Fruit fly (Drosophila melanogaster): ENCODE data around the gene CG7201.

CG7201 gene

DNA sequence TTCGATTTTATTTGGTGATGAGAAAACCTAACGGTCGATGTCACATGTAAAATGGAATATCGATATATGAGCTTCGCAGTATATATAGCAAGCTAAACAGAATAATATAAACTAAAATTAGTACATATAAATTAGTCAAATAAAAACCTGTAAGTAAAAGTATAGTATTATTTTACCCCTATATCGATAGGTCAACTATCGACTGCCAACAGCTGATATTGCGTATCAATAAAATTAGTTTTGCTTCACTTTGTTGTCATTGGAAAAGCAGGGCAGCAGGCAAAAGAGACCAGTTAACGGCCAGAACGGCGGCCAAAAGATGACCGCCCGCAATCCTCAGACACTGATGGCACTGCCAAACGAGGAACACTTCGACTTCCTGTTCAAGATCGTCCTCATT, 1.8 kb upstream of the CG7201 start, which contains the start of gene Rab19 (continued):
- no peak for TF ChIP-seq CG18764 (GFP tag; optimal IDR thresholded peaks at IDR 0.05)
- no peak for TF ChIP-seq tap (tag; optimal IDR thresholded peaks at IDR 0.05)
- TF ChIP-seq CG10147 (GFP tag; optimal IDR thresholded peaks at IDR 0.05): no peak
- no peak for TF ChIP-seq HHEX (GFP tag; optimal IDR thresholded peaks at IDR 0.05)
- TF ChIP-seq CG12071 (GFP tag; optimal IDR thresholded peaks at IDR 0.05): no peak
- TF ChIP-seq Dip3 (GFP tag; optimal IDR thresholded peaks at IDR 0.05): no peak
- TF ChIP-seq CG6175 (GFP tag; IDR thresholded peaks at IDR 0.05): no peak
- TF ChIP-seq CG1603 (tag; optimal IDR thresholded peaks at IDR 0.05): no peak
- no peak for TF ChIP-seq Oli (tag; optimal IDR thresholded peaks at IDR 0.05)
- TF ChIP-seq pros (GFP tag; optimal IDR thresholded peaks at IDR 0.05): no peak
- TF ChIP-seq CG7928 (GFP tag; optimal IDR thresholded peaks at IDR 0.05): no peak
- no peak for TF ChIP-seq Stat92E (GFP tag; optimal IDR thresholded peaks at IDR 0.05)
- peak; percentile 76 for TF ChIP-seq nerfin-2 (GFP tag; IDR thresholded peaks at IDR 0.05; ENCODE audit: partially characterized antibody)
- no peak for TF ChIP-seq NC2β (GFP tag; optimal IDR thresholded peaks at IDR 0.05)
- TF ChIP-seq CG8388 (GFP tag; optimal IDR thresholded peaks at IDR 0.05): no peak
- no peak for TF ChIP-seq CG32772 (GFP tag; IDR thresholded peaks at IDR 0.05)
- TF ChIP-seq CG6765 (GFP tag; optimal IDR thresholded peaks at IDR 0.05): no peak
- no peak for TF ChIP-seq Oaz (GFP tag; IDR thresholded peaks at IDR 0.05)
- peak; percentile 74 for TF ChIP-seq CG10267 (tag; optimal IDR thresholded peaks at IDR 0.05)
- TF ChIP-seq CG2712 (tag; optimal IDR thresholded peaks at IDR 0.05): peak; percentile 20
- TF ChIP-seq gcm (GFP tag; optimal IDR thresholded peaks at IDR 0.05): no peak
- no peak for TF ChIP-seq pfk (GFP tag; optimal IDR thresholded peaks at IDR 0.05)
- TF ChIP-seq Xbp1 (GFP tag; optimal IDR thresholded peaks at IDR 0.05): no peak
- no peak for TF ChIP-seq Atf-2 (GFP tag; optimal IDR thresholded peaks at IDR 0.05)
- TF ChIP-seq hb (GFP tag; IDR thresholded peaks at IDR 0.05; ENCODE audit: partially characterized antibody): peak; percentile 83
- TF ChIP-seq ssp (GFP tag; IDR thresholded peaks at IDR 0.05): no peak
- TF ChIP-seq sug (tag; optimal IDR thresholded peaks at IDR 0.05): no peak
- TF ChIP-seq phol (tag; optimal IDR thresholded peaks at IDR 0.05): peak; percentile 25
- no peak for TF ChIP-seq CG17612 (GFP tag; IDR thresholded peaks at IDR 0.05)
- peak; percentile 86 for TF ChIP-seq CG14860 (GFP tag; IDR thresholded peaks at IDR 0.05; ENCODE audit: partially characterized antibody)
- peak; percentile 16 for TF ChIP-seq zen (tag; optimal IDR thresholded peaks at IDR 0.05)
- peak; percentile 36 for TF ChIP-seq CG17385 (GFP tag; optimal IDR thresholded peaks at IDR 0.05)
- TF ChIP-seq insv (GFP tag; optimal IDR thresholded peaks at IDR 0.05): no peak
- TF ChIP-seq Dref (GFP tag; IDR thresholded peaks at IDR 0.05): peak; percentile 68
- no peak for TF ChIP-seq Ets65A (GFP tag)
- TF ChIP-seq Antp (GFP tag; optimal IDR thresholded peaks at IDR 0.05): no peak
- no peak for TF ChIP-seq maf-S (GFP tag; optimal IDR thresholded peaks at IDR 0.05)
- no peak for TF ChIP-seq slbo (GFP tag; IDR thresholded peaks at IDR 0.05)
- no peak for TF ChIP-seq CG7271 (tag; optimal IDR thresholded peaks at IDR 0.05)
- TF ChIP-seq Asciz (GFP tag; optimal IDR thresholded peaks at IDR 0.05): no peak
- no peak for TF ChIP-seq Optix (GFP tag; IDR thresholded peaks at IDR 0.05)
- TF ChIP-seq CG2199 (GFP tag; IDR thresholded peaks at IDR 0.05): no peak
- no peak for TF ChIP-seq hth (optimal IDR thresholded peaks at IDR 0.05)
- peak; percentile 86 for TF ChIP-seq CG16813 (GFP tag; IDR thresholded peaks at IDR 0.05; ENCODE audit: partially characterized antibody)
- TF ChIP-seq CG12659 (GFP tag; optimal IDR thresholded peaks at IDR 0.05): peak; percentile 9
- TF ChIP-seq lola (GFP tag; optimal IDR thresholded peaks at IDR 0.05): no peak
- no peak for TF ChIP-seq Sox100B (GFP tag; optimal IDR thresholded peaks at IDR 0.05)
- no peak for TF ChIP-seq CG2889 (GFP tag; IDR thresholded peaks at IDR 0.05)
- no peak for TF ChIP-seq wek (GFP tag; optimal IDR thresholded peaks at IDR 0.05)
- no peak for TF ChIP-seq mirr (GFP tag; optimal IDR thresholded peaks at IDR 0.05)
- no peak for TF ChIP-seq BtbVII (GFP tag; optimal IDR thresholded peaks at IDR 0.05)

Data from whole organism, embryonic.